Fruit fly (Drosophila melanogaster): ENCODE data around the gene Ir68a.

Gene Ir68a

dm6 chr3L:11186768-11187167 is 49.2 kb downstream of the Ir68a start:
- TF ChIP-seq stwl (tag; optimal IDR thresholded peaks at IDR 0.05) (no peak), CG7745 (tag; optimal IDR thresholded peaks at IDR 0.05) (no peak), Eip74EF (GFP tag; optimal IDR thresholded peaks at IDR 0.05) (no peak), Med (GFP tag) (no peak), CG2678 (tag; optimal IDR thresholded peaks at IDR 0.05) (no peak), CG12942 (GFP tag; optimal IDR thresholded peaks at IDR 0.05) (no peak), CG7963 (GFP tag; IDR thresholded peaks at IDR 0.05; ENCODE audit: partially characterized antibody) (no peak), CG6175 (GFP tag; IDR thresholded peaks at IDR 0.05) (no peak), Ptx1 (GFP tag; IDR thresholded peaks at IDR 0.05) (no peak), Lim3 (GFP tag; IDR thresholded peaks at IDR 0.05) (no peak), lilli (GFP tag; optimal IDR thresholded peaks at IDR 0.05) (no peak), Fer1 (GFP tag; optimal IDR thresholded peaks at IDR 0.05) (no peak), CG1647 (GFP tag; optimal IDR thresholded peaks at IDR 0.05) (no peak), Hand (GFP tag; optimal IDR thresholded peaks at IDR 0.05) (no peak), CG11085 (GFP tag; IDR thresholded peaks at IDR 0.05) (no peak), Dad (GFP tag; optimal IDR thresholded peaks at IDR 0.05) (no peak), CG7786 (GFP tag; optimal IDR thresholded peaks at IDR 0.05) (no peak)

dm6 chr3L:11183965-11184364 is 52.1 kb downstream of the Ir68a start:
- TF ChIP-seq sug (tag; optimal IDR thresholded peaks at IDR 0.05), result peak; percentile 2
- peak; percentile 76 for TF ChIP-seq crol (GFP tag; IDR thresholded peaks at IDR 0.05)
- TF ChIP-seq Med (GFP tag), result no peak
- no peak for TF ChIP-seq CG4282 (GFP tag; optimal IDR thresholded peaks at IDR 0.05)
- TF ChIP-seq CG1792 (GFP tag; optimal IDR thresholded peaks at IDR 0.05), result no peak
- TF ChIP-seq Mrtf (GFP tag; IDR thresholded peaks at IDR 0.05), result 0 out of 3 replicates have a peak, but pooled peaks have one; percentile 10
- no peak for TF ChIP-seq aop (GFP tag; IDR thresholded peaks at IDR 0.05)
- TF ChIP-seq fd96Cb (tag; optimal IDR thresholded peaks at IDR 0.05), result no peak
- no peak for TF ChIP-seq CoRest (tag; optimal IDR thresholded peaks at IDR 0.05)
- no peak for TF ChIP-seq ewg (GFP tag; optimal IDR thresholded peaks at IDR 0.05)
- peak; percentile 61 for TF ChIP-seq mirr (GFP tag; optimal IDR thresholded peaks at IDR 0.05)
- no peak for TF ChIP-seq Taf1 (GFP tag; IDR thresholded peaks at IDR 0.05)
- TF ChIP-seq lab (GFP tag; optimal IDR thresholded peaks at IDR 0.05), result no peak
- no peak for TF ChIP-seq Blimp-1 (GFP tag; optimal IDR thresholded peaks at IDR 0.05)
- TF ChIP-seq NC2α (GFP tag; optimal IDR thresholded peaks at IDR 0.05), result no peak

- TF ChIP-seq YL-1 (GFP tag; optimal IDR thresholded peaks at IDR 0.05) (no peak), mirr (GFP tag; optimal IDR thresholded peaks at IDR 0.05) (peak; percentile 79), exex (tag; optimal IDR thresholded peaks at IDR 0.05) (peak; percentile 59)
Observed at dm6 chr3L:11182994-11183393, 53.0 kb downstream of the Ir68a start.

Data from whole organism, embryonic.